Worm (Caenorhabditis elegans): Measurements from ENCODE around the gene rps-24.

The rps-24 gene

DNA sequence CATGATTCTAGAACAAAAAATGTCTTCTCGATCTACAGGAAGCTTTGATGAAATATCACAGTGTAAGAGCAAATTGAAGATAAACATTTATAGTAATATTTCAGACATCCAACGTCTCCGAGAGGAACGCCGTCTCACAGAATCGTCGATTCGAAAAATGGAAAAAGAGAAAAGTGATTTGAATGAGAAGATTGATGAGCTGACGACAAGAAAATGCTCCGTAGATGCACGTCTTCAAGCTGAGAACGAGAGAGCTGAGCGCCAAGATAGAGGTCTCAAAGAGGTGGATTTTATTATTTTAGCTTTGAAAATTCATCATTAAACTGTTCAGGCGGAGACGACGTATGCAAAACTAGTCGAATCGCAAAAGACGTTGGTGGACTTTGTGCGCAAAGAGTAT, 2.4 kb downstream of the rps-24 start, which contains the start of gene ssna-1:
ssna-1 (plus strand) TSS at position 12 of the 400 bp plus-strand sequence.
- TF ChIP-seq D1046.2 (GFP tag; IDR thresholded peaks at IDR 0.05) (no peak), ZK337.2 (GFP tag; IDR thresholded peaks at IDR 0.05) (no peak), daf-16 (GFP tag; optimal IDR thresholded peaks at IDR 0.05) (no peak), daf-16 (tag; optimal IDR thresholded peaks at IDR 0.05) (peak; percentile 0), nhr-111 (GFP tag; optimal IDR thresholded peaks at IDR 0.05) (no peak), lir-3 (tag; optimal IDR thresholded peaks at IDR 0.05) (no peak), unc-62 (GFP tag; optimal IDR thresholded peaks at IDR 0.05 in 1 of 2) (peak in 1 of 2 experiments; percentile 85), unc-62 (tag; optimal IDR thresholded peaks at IDR 0.05) (no peak), mes-2 (tag; optimal IDR thresholded peaks at IDR 0.05; ENCODE audit: poor library complexity, severe bottlenecking) (peak; percentile 32), daf-8 (GFP tag; IDR thresholded peaks at IDR 0.05) (no peak), aha-1 (tag) (peak; percentile 22)

DNA sequence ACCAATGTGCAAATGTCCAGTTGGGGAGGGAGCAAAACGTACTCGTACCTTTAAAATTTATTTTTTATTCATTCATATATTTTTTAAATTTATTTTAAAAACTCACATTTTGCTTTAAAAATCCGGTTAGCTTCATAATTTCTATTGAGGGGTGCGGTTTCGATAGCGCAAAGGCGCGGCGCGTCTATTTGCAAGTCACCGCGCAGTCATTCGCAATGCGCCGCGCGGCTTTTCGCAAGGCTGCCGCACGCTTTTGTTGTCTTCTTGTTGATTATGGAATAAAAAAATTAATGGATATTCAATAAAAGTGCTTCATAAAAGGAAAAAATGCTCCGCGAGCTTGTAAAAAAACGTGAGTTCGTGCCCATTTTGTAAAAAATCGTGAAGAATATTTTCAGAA, 4.6 kb downstream of the rps-24 start, which contains the start of the genes ears-2 and uncp-18:
ears-2 (minus strand) TSS at position 190 of the 400 bp plus-strand sequence.
uncp-18 (plus strand) TSS at position 282 of the 400 bp plus-strand sequence.
- 0 out of 2 replicates have a peak, but pooled peaks have one; percentile 59 for TF ChIP-seq nhr-41 (GFP tag; IDR thresholded peaks at IDR 0.05)
- TF ChIP-seq sdz-12 (GFP tag; optimal IDR thresholded peaks at IDR 0.05), result peak; percentile 96
- peak; percentile 43 for TF ChIP-seq fkh-10 (GFP tag; optimal IDR thresholded peaks at IDR 0.05)
- TF ChIP-seq lin-39 (tag; optimal IDR thresholded peaks at IDR 0.05), result no peak
- TF ChIP-seq unc-39 (tag; optimal IDR thresholded peaks at IDR 0.05), result no peak
- TF ChIP-seq lin-38 (GFP tag; IDR thresholded peaks at IDR 0.05), result peak; percentile 90
- peak; percentile 66 for TF ChIP-seq set-16 (GFP tag; IDR thresholded peaks at IDR 0.05)
- TF ChIP-seq lin-15B (tag; optimal IDR thresholded peaks at IDR 0.05), result peak; percentile 62
- TF ChIP-seq nhr-111 (GFP tag; optimal IDR thresholded peaks at IDR 0.05), result no peak
- TF ChIP-seq dve-1 (tag; optimal IDR thresholded peaks at IDR 0.05; ENCODE audit: insufficient read depth), result peak; percentile 96
- TF ChIP-seq zfp-3 (GFP tag; conservative IDR thresholded peaks at IDR 0.05), result peak; percentile 45; the same call in 1 of the 2 replicates
- TF ChIP-seq hlh-30 (tag; optimal IDR thresholded peaks at IDR 0.05; ENCODE audit: insufficient read depth), result peak; percentile 71
- peak; percentile 76; the same call in 1 of the 2 replicates for TF ChIP-seq madf-9 (GFP tag; conservative IDR thresholded peaks at IDR 0.05)
- peak; percentile 90 for TF ChIP-seq pha-4 (GFP tag; IDR thresholded peaks at IDR 0.05)
- TF ChIP-seq pha-4 (tag; optimal IDR thresholded peaks at IDR 0.05), result no peak
- TF ChIP-seq ceh-44 (GFP tag; IDR thresholded peaks at IDR 0.05), result peak; percentile 89
- 0 out of 2 replicates have a peak, but pooled peaks have one; percentile 47 for TF ChIP-seq D1046.2 (GFP tag; IDR thresholded peaks at IDR 0.05)
- no peak for TF ChIP-seq saeg-2 (GFP tag; IDR thresholded peaks at IDR 0.05)
- TF ChIP-seq daf-8 (GFP tag; IDR thresholded peaks at IDR 0.05), result no peak
- TF ChIP-seq zag-1 (tag; optimal IDR thresholded peaks at IDR 0.05), result no peak
- TF ChIP-seq ztf-7 (tag; optimal IDR thresholded peaks at IDR 0.05), result peak; percentile 71
- TF ChIP-seq ZK337.2 (GFP tag; IDR thresholded peaks at IDR 0.05), result peak; percentile 80
- peak; percentile 85 for TF ChIP-seq ceh-20 (GFP tag; IDR thresholded peaks at IDR 0.05)
- TF ChIP-seq T20F7.1 (GFP tag; optimal IDR thresholded peaks at IDR 0.05), result no peak
- TF ChIP-seq F37D6.2 (tag; optimal IDR thresholded peaks at IDR 0.05), result peak; percentile 79
- no peak for TF ChIP-seq ZK546.5 (tag; optimal IDR thresholded peaks at IDR 0.05)
- no peak for TF ChIP-seq skn-1 (tag; optimal IDR thresholded peaks at IDR 0.05)
- peak; percentile 17 for TF ChIP-seq ceh-32 (tag; optimal IDR thresholded peaks at IDR 0.05; ENCODE audit: poor library complexity)
- peak; percentile 87 for TF ChIP-seq nhr-6 (tag; optimal IDR thresholded peaks at IDR 0.05)
- TF ChIP-seq cey-2 (tag; optimal IDR thresholded peaks at IDR 0.05; ENCODE audit: borderline replicate concordance, insufficient read depth), result no peak
- TF ChIP-seq hif-1 (tag; optimal IDR thresholded peaks at IDR 0.05), result peak; percentile 1 to 92
- peak; percentile 38 for TF ChIP-seq zip-2 (tag; optimal IDR thresholded peaks at IDR 0.05)
- peak in 1 of 2 experiments; percentile 20 for TF ChIP-seq mdl-1 (tag; optimal IDR thresholded peaks at IDR 0.05)
- peak; percentile 96 for TF ChIP-seq arid-1 (GFP tag; conservative IDR thresholded peaks at IDR 0.05)
- TF ChIP-seq ztf-11 (tag; optimal IDR thresholded peaks at IDR 0.05), result no peak
- no peak for TF ChIP-seq zip-11 (GFP tag; IDR thresholded peaks at IDR 0.05)
- TF ChIP-seq daf-16 (GFP tag; optimal IDR thresholded peaks at IDR 0.05), result peak; percentile 43 to 89
- peak; percentile 79 for TF ChIP-seq daf-16 (tag; optimal IDR thresholded peaks at IDR 0.05)
- TF ChIP-seq spr-3 (GFP tag; optimal IDR thresholded peaks at IDR 0.05), result peak; percentile 81
- peak; percentile 48 for TF ChIP-seq lir-3 (tag; optimal IDR thresholded peaks at IDR 0.05)
- peak; percentile 55 for TF ChIP-seq F10B5.3 (tag; optimal IDR thresholded peaks at IDR 0.05)
- no peak for TF ChIP-seq snpc-4 (tag; optimal IDR thresholded peaks at IDR 0.05)
- no peak for TF ChIP-seq mxl-2 (GFP tag; conservative IDR thresholded peaks at IDR 0.05)
- peak; percentile 90 for TF ChIP-seq T26A8.4 (GFP tag; IDR thresholded peaks at IDR 0.05)
